Fruit fly (Drosophila melanogaster) whole organism, wandering third instar larva: Measurements from ENCODE around the gene CG3515.
A peak's percentile ranks its signal among the peaks of the same experiment; 100 is the strongest.

Experiments used
- Abd-B ChIP-seq: fragments of >200 bp; optimal IDR thresholded peaks from 2 replicates; lab custom pipeline; 2017; ENCODE audit warnings: missing biosample characterization, missing genetic modification characterization
- CG32264 ChIP-seq: fragments of 200-800 bp; sonication (Bioruptor generic); optimal IDR thresholded peaks from 2 replicates; lab custom pipeline; 2016; ENCODE audit warnings: missing biosample characterization, missing genetic modification characterization
- Dfd ChIP-seq: fragments of >200 bp; optimal IDR thresholded peaks from 2 replicates; lab custom pipeline; 2017; ENCODE audit warnings: missing biosample characterization, missing genetic modification characterization
- Dif ChIP-seq: fragments of 200-275, 200-300 bp; sonication (Bioruptor generic); optimal IDR thresholded peaks from 2 replicates; lab custom pipeline; 2018; ENCODE audit warnings: missing biosample characterization, missing genetic modification characterization; ENCODE audit not compliant: partially characterized antibody
- GATAd ChIP-seq: sonication (Bioruptor generic); optimal IDR thresholded peaks from 2 replicates; lab custom pipeline; 2016; ENCODE audit warnings: missing biosample characterization, missing genetic modification characterization
- HLH106 ChIP-seq: fragments of 200-800 bp; optimal IDR thresholded peaks from 3 replicates; lab custom pipeline; 2019; ENCODE audit warnings: missing biosample characterization, mild to moderate bottlenecking, missing genetic modification characterization, moderate library complexity
- Hnf4 ChIP-seq: fragments of 200-800 bp; sonication (Bioruptor generic); optimal IDR thresholded peaks from 2 replicates; lab custom pipeline; 2016; ENCODE audit warnings: missing biosample characterization, mild to moderate bottlenecking, missing genetic modification characterization
- Hr78 ChIP-seq: fragments of >200 bp; optimal IDR thresholded peaks from 2 replicates; lab custom pipeline; 2017; ENCODE audit warnings: missing biosample characterization, missing genetic modification characterization
- Hr83 ChIP-seq: fragments of 200-300 bp; sonication (Bioruptor generic); optimal IDR thresholded peaks from 2 replicates; lab custom pipeline; 2016; ENCODE audit warnings: missing biosample characterization, mild to moderate bottlenecking, missing genetic modification characterization, moderate library complexity; ENCODE audit not compliant: poor library complexity, severe bottlenecking
- Jra ChIP-seq: sonication (Bioruptor generic); optimal IDR thresholded peaks from 2 replicates; lab custom pipeline; 2016; ENCODE audit warnings: missing biosample characterization, missing genetic modification characterization
- Mio ChIP-seq: sonication (Bioruptor generic); optimal IDR thresholded peaks from 2 replicates; lab custom pipeline; 2016; ENCODE audit warnings: missing biosample characterization, missing genetic modification characterization
- N ChIP-seq: fragments of >200 bp; optimal IDR thresholded peaks from 2 replicates; lab custom pipeline; 2018; ENCODE audit warnings: missing biosample characterization, missing external identifiers, missing genetic modification characterization
- OdsH ChIP-seq: fragments of 200-800 bp; sonication (Bioruptor generic); optimal IDR thresholded peaks from 2 replicates; lab custom pipeline; 2016; ENCODE audit warnings: missing biosample characterization, mild to moderate bottlenecking, missing genetic modification characterization
- Rel ChIP-seq, 2 experiments: fragments of 200-800 bp; sonication (Bioruptor generic) in 1 of 2; optimal IDR thresholded peaks; 2 replicates in 1 of 2; 3 replicates in 1 of 2; lab custom pipeline; 2016 to 2019; ENCODE audit warnings: mild to moderate bottlenecking in 2 of 2, missing biosample characterization in 2 of 2, missing genetic modification characterization in 2 of 2, moderate library complexity in 1 of 2
- Sp1 ChIP-seq: fragments of 200-800 bp; sonication (Bioruptor generic); optimal IDR thresholded peaks from 3 replicates; lab custom pipeline; 2019; ENCODE audit warnings: missing biosample characterization, mild to moderate bottlenecking, missing genetic modification characterization, moderate library complexity
- br ChIP-seq: fragments of 200-800 bp; sonication (Bioruptor generic); optimal IDR thresholded peaks from 2 replicates; lab custom pipeline; 2016; ENCODE audit warnings: missing biosample characterization, missing genetic modification characterization
- dl ChIP-seq, 2 experiments: fragments of 175-275, 200-275 bp in 1 of 2; fragments of 200-275 bp in 1 of 2; sonication (Bioruptor generic); optimal IDR thresholded peaks; lab custom pipeline; 2018; ENCODE audit warnings: mild to moderate bottlenecking in 2 of 2, missing biosample characterization in 2 of 2, missing genetic modification characterization in 2 of 2, moderate library complexity in 2 of 2; ENCODE audit not compliant: partially characterized antibody in 2 of 2, insufficient read depth in 1 of 2
- dmrt93B ChIP-seq: fragments of 200-800 bp; sonication (Bioruptor generic); optimal IDR thresholded peaks from 2 replicates; lab custom pipeline; 2018; ENCODE audit warnings: missing biosample characterization, mild to moderate bottlenecking, missing genetic modification characterization
- ey ChIP-seq: fragments of 200-800 bp; sonication (Bioruptor generic); optimal IDR thresholded peaks from 2 replicates; lab custom pipeline; 2016; ENCODE audit warnings: missing biosample characterization, missing genetic modification characterization
- foxo ChIP-seq, 2 experiments: fragments of 200-800 bp; sonication (Bioruptor generic); optimal IDR thresholded peaks; 2 replicates in 1 of 2; 3 replicates in 1 of 2; lab custom pipeline; 2016 to 2017; ENCODE audit warnings: missing biosample characterization in 2 of 2, missing genetic modification characterization in 2 of 2
- fru ChIP-seq: fragments of 200-800 bp; sonication (Bioruptor generic); optimal IDR thresholded peaks from 3 replicates; lab custom pipeline; 2016; ENCODE audit warnings: missing biosample characterization, mild to moderate bottlenecking, missing genetic modification characterization
- h ChIP-seq: fragments of 200-800 bp; sonication (Bioruptor generic); optimal IDR thresholded peaks from 3 replicates; lab custom pipeline; 2016; ENCODE audit warnings: missing biosample characterization, mild to moderate bottlenecking, missing genetic modification characterization
- jim ChIP-seq: fragments of 175-275, 200-325 bp; sonication (Bioruptor generic); optimal IDR thresholded peaks from 2 replicates; lab custom pipeline; 2016; ENCODE audit warnings: missing biosample characterization, mild to moderate bottlenecking, missing genetic modification characterization
- lola ChIP-seq: fragments of >200 bp; optimal IDR thresholded peaks from 2 replicates; lab custom pipeline; 2017; ENCODE audit warnings: missing biosample characterization, missing genetic modification characterization
- pan ChIP-seq: fragments of >200 bp; optimal IDR thresholded peaks from 2 replicates; lab custom pipeline; 2017
- psq ChIP-seq: fragments of 200-800 bp; sonication (Bioruptor generic); optimal IDR thresholded peaks from 3 replicates; lab custom pipeline; 2017; ENCODE audit warnings: missing biosample characterization, mild to moderate bottlenecking, missing genetic modification characterization, moderate library complexity
- rgr ChIP-seq: fragments of 200-800 bp; sonication (Bioruptor generic); optimal IDR thresholded peaks from 3 replicates; lab custom pipeline; 2016; ENCODE audit warnings: missing biosample characterization, mild to moderate bottlenecking, missing genetic modification characterization
- sage ChIP-seq: fragments of 200-800 bp; sonication (Bioruptor generic); optimal IDR thresholded peaks from 2 replicates; lab custom pipeline; 2016; ENCODE audit warnings: missing biosample characterization, mild to moderate bottlenecking, missing genetic modification characterization
- sv ChIP-seq: fragments of 200-800 bp; sonication (Bioruptor generic); optimal IDR thresholded peaks from 3 replicates; lab custom pipeline; 2016; ENCODE audit warnings: missing biosample characterization, missing genetic modification characterization
- tai ChIP-seq: sonication (Bioruptor generic); optimal IDR thresholded peaks from 2 replicates; lab custom pipeline; 2016; ENCODE audit warnings: missing biosample characterization, missing genetic modification characterization
- usp ChIP-seq: fragments of >200 bp; optimal IDR thresholded peaks from 2 replicates; lab custom pipeline; 2017; ENCODE audit warnings: missing biosample characterization, missing genetic modification characterization

The CG3515 gene

DNA sequence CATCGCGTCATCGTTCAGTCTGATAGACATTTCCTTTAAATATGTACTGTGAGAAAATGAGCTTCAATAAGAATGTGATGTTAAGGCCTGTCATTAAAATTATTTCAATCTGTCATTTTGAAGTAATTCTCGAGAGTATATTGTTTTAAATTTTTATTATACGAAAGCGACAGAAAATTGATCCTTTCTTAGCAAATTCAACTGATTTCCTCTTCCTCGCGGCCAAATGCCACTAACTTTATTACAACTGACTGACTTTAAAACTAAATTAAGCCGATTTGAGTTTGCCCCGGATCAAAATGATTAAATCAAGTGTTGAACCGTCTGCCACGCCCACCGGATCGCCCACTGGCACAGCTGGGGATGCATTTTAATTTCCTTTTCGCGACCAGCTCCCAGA, at the start of gene CG3515:
CG3515 (minus strand) TSS at position 101 of the 400 bp plus-strand sequence.
- TF ChIP-seq dl (GFP tag; optimal IDR thresholded peaks at IDR 0.05; lab: Kevin White, UChicago; ENCODE audit: insufficient read depth in 1 of 2, partially characterized antibody in 2 of 2) (no peak), usp (GFP tag; lab: Kevin White, UChicago) (no peak), N (GFP tag; lab: Kevin White, UChicago) (no peak), ey (GFP tag; lab: Kevin White, UChicago) (no peak), jim (no peak), br (GFP tag; lab: Kevin White, UChicago) (no peak), psq (GFP tag; lab: Kevin White, UChicago) (no peak), Dfd (GFP tag; lab: Kevin White, UChicago) (no peak), OdsH (no peak), h (GFP tag; lab: Kevin White, UChicago) (no peak), sage (GFP tag; lab: Kevin White, UChicago) (no peak), CG32264 (GFP tag; lab: Kevin White, UChicago) (no peak), Abd-B (GFP tag; lab: Kevin White, UChicago) (no peak), sv (GFP tag; lab: Kevin White, UChicago) (no peak), fru (GFP tag; lab: Kevin White, UChicago) (no peak), Sp1 (no peak), Dif (GFP tag; lab: Kevin White, UChicago) (no peak), GATAd (no peak)

DNA sequence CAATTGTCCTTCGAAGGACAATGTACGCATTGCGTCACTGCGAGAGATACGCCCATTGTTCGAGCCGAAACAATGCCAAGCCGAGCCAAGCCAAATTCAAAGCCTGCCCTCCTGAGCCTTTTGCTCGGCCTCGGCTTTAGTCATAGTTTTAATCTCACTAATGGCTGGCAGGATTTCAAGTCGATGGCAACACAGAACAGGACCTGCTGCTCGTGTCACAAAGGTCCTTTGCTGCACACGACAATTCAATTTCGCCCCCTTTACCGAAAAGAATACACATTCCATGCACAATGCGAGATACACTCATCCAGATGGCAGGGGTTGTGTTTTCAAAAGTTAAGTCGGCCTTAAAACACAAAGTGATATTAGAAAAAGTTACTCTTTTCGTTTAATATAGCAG, 38.9 kb upstream of the CG3515 start, which contains the start of gene CG15394:
CG15394 (plus strand) TSS at position 301 of the 400 bp plus-strand sequence.
- TF ChIP-seq foxo (GFP tag; optimal IDR thresholded peaks at IDR 0.05; lab: Kevin White, UChicago) (no peak), usp (GFP tag; lab: Kevin White, UChicago) (no peak), Abd-B (GFP tag; lab: Kevin White, UChicago) (no peak), Mio (GFP tag; lab: Kevin White, UChicago) (no peak), OdsH (no peak), dl (GFP tag; optimal IDR thresholded peaks at IDR 0.05; lab: Kevin White, UChicago; ENCODE audit: insufficient read depth in 1 of 2, partially characterized antibody in 2 of 2) (no peak)

DNA sequence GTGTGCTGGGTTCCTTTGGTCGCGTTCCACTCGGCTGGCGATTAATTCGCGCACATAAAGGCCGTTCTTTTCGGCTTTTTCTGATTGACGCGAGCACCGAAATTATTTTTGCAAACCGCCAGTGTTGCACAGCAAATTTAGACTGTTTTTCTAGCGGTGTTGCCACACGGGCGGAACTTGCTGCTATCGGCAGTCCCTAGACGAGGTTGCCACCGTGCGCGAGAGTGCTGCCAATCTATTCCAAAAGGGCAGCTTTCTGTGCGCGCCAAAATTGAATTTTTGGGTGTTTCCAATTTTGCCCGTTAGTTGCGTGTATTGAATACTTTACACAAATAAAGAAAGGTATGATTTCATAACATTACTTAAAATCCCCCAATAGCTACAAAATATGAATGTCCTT, 32.7 kb upstream of the CG3515 start, which contains the start of gene Drp1:
Drp1 (minus strand) TSS at position 146 of the 400 bp plus-strand sequence.
- TF ChIP-seq pan (no peak), fru (GFP tag; lab: Kevin White, UChicago) (peak; percentile 38), ey (GFP tag; lab: Kevin White, UChicago) (peak; percentile 18), br (GFP tag; lab: Kevin White, UChicago) (peak; percentile 34), Rel (GFP tag; optimal IDR thresholded peaks at IDR 0.05; lab: Kevin White, UChicago) (no peak), Rel (tag; optimal IDR thresholded peaks at IDR 0.05; lab: Kevin White, UChicago) (peak; percentile 51), sage (GFP tag; lab: Kevin White, UChicago) (no peak), lola (GFP tag; lab: Kevin White, UChicago) (no peak), Jra (GFP tag; lab: Kevin White, UChicago) (peak; percentile 50), h (GFP tag; lab: Kevin White, UChicago) (peak; percentile 38), jim (peak; percentile 39), HLH106 (tag; lab: Kevin White, UChicago) (peak; percentile 37), sv (GFP tag; lab: Kevin White, UChicago) (peak; percentile 12), foxo (GFP tag; optimal IDR thresholded peaks at IDR 0.05; lab: Kevin White, UChicago) (peak in 1 of 2 experiments; percentile 64), Hr83 (GFP tag; lab: Kevin White, UChicago) (peak; percentile 86), Hnf4 (GFP tag; lab: Kevin White, UChicago) (no peak), dmrt93B (no peak), Hr78 (GFP tag; lab: Kevin White, UChicago) (no peak), Dfd (GFP tag; lab: Kevin White, UChicago) (no peak), GATAd (no peak), rgr (GFP tag; lab: Kevin White, UChicago) (peak; percentile 60), psq (GFP tag; lab: Kevin White, UChicago) (no peak), tai (GFP tag; lab: Kevin White, UChicago) (no peak)

DNA sequence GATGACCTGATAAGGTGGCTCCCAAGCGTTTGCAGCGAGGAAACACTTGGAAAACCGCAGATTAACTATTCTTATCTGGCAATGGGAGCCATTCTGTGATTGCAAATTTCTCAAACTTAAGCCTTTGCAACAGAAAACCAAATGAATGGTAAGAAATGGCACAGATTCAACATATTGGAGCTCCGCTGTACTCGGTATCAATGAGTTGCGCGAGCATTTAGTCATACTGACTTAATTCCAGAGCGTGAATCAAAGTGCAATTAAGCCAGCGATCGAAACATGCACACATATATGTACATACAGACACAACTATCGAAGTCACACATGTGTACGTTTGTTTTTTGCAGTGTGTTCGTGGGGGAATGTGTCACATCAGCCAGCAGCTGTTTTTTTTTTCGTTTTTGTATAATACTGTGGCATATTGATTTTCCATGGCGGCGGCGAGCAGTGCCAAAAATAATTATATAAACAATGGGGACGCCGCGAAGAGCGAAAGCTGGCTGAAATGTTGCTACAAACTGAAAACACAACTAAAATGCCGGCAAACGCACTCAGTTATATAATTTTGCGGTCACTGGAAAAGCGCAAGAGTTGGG, 31.9 kb upstream of the CG3515 start:
- TF ChIP-seq HLH106 (tag; lab: Kevin White, UChicago) (peak; percentile 1), foxo (GFP tag; optimal IDR thresholded peaks at IDR 0.05; lab: Kevin White, UChicago) (peak in 1 of 2 experiments; percentile 28), Abd-B (GFP tag; lab: Kevin White, UChicago) (no peak), rgr (GFP tag; lab: Kevin White, UChicago) (peak; percentile 40), OdsH (no peak)
